Fruit fly (Drosophila melanogaster) whole organism, embryonic: ENCODE results near the gene Uba4.

Experiments
- CG10147 ChIP-seq: fragments of 200-800 bp; sonication (Bioruptor generic); optimal IDR thresholded peaks from 2 replicates; lab custom pipeline; 2019; ENCODE audit warnings: missing biosample characterization, mild to moderate bottlenecking, missing genetic modification characterization, moderate library complexity
- CG10209 ChIP-seq: fragments of 200-800 bp; sonication (Bioruptor generic); optimal IDR thresholded peaks from 3 replicates; lab custom pipeline; 2017; ENCODE audit warnings: missing biosample characterization, mild to moderate bottlenecking, missing genetic modification characterization, missing genetic modification reagents
- CG11696 ChIP-seq: fragments of 200-800 bp; sonication (Bioruptor generic); IDR thresholded peaks from 2 replicates; pipeline ENCODE4 v1.3.6; 2022; ENCODE audit warnings: missing biosample characterization, missing genetic modification characterization
- CG17186 ChIP-seq: fragments of 200-800 bp; sonication (Bioruptor generic); optimal IDR thresholded peaks from 3 replicates; lab custom pipeline; 2017; ENCODE audit warnings: missing biosample characterization, missing genetic modification reagents, missing genetic modification characterization
- CG17612 ChIP-seq: fragments of 200-800 bp; sonication (Bioruptor generic); IDR thresholded peaks from 2 replicates; pipeline ENCODE4 v1.3.6; 2022; ENCODE audit warnings: missing biosample characterization, missing genetic modification characterization
- CG2116 ChIP-seq: fragments of 200-800 bp; sonication (Bioruptor generic); optimal IDR thresholded peaks from 3 replicates; lab custom pipeline; 2018; ENCODE audit warnings: missing biosample characterization, mild to moderate bottlenecking, missing genetic modification characterization
- CG2120 ChIP-seq: fragments of 200-800 bp; sonication (Bioruptor generic); optimal IDR thresholded peaks from 3 replicates; lab custom pipeline; 2016; ENCODE audit warnings: missing biosample characterization, missing genetic modification characterization
- CG33213 ChIP-seq: fragments of 200-800 bp; sonication (Bioruptor generic); optimal IDR thresholded peaks from 3 replicates; lab custom pipeline; 2016; ENCODE audit warnings: missing biosample characterization, missing genetic modification characterization
- CG4328 ChIP-seq: fragments of 200-800 bp; sonication (Bioruptor generic); optimal IDR thresholded peaks from 3 replicates; lab custom pipeline; 2017; ENCODE audit warnings: missing biosample characterization, missing genetic modification reagents, missing genetic modification characterization
- CG4707 ChIP-seq: fragments of 200-800 bp; sonication (Bioruptor generic); optimal IDR thresholded peaks from 2 replicates; lab custom pipeline; 2018; ENCODE audit warnings: missing biosample characterization, mild to moderate bottlenecking, missing genetic modification characterization, moderate library complexity
- CG7839 ChIP-seq: fragments of 200-800 bp; sonication (Bioruptor generic); optimal IDR thresholded peaks from 3 replicates; lab custom pipeline; 2018; ENCODE audit warnings: missing biosample characterization, mild to moderate bottlenecking, missing genetic modification characterization, moderate library complexity
- CG8089 ChIP-seq: fragments of 200-800 bp; sonication (Bioruptor generic); optimal IDR thresholded peaks from 3 replicates; lab custom pipeline; 2016; ENCODE audit warnings: missing biosample characterization, missing genetic modification characterization
- CG9817 ChIP-seq: fragments of 200-800 bp; sonication (Bioruptor generic); optimal IDR thresholded peaks from 2 replicates; lab custom pipeline; 2018; ENCODE audit warnings: missing biosample characterization, mild to moderate bottlenecking, missing genetic modification characterization, moderate library complexity
- CTCF ChIP-seq: fragments of 200-800 bp; sonication (Bioruptor generic); optimal IDR thresholded peaks from 2 replicates; lab custom pipeline; 2017; ENCODE audit warnings: missing biosample characterization, mild to moderate bottlenecking, missing genetic modification characterization, moderate library complexity
- D ChIP-seq, 2 experiments: fragments of 200-800 bp in 1 of 2; fragments of >200 bp in 1 of 2; sonication (Bioruptor generic) in 1 of 2; optimal IDR thresholded peaks; 2 replicates in 1 of 2; 3 replicates in 1 of 2; lab custom pipeline; 2017; ENCODE audit warnings: mild to moderate bottlenecking in 1 of 2, missing biosample characterization in 1 of 2, missing genetic modification characterization in 1 of 2, missing genetic modification reagents in 1 of 2
- E2f1 ChIP-seq: fragments of 200-800 bp; sonication (Bioruptor generic); IDR thresholded peaks from 2 replicates; pipeline ENCODE4 v1.3.6; 2022; ENCODE audit warnings: missing biosample characterization, missing genetic modification characterization
- Fer1 ChIP-seq: fragments of 200-800 bp; sonication (Bioruptor generic); optimal IDR thresholded peaks from 2 replicates; lab custom pipeline; 2017; ENCODE audit warnings: missing biosample characterization, mild to moderate bottlenecking, missing genetic modification characterization
- Fer3 ChIP-seq: fragments of 200-800 bp; sonication (Bioruptor generic); optimal IDR thresholded peaks from 2 replicates; lab custom pipeline; 2018; ENCODE audit warnings: missing biosample characterization, mild to moderate bottlenecking, missing genetic modification characterization, moderate library complexity
- GATAe ChIP-seq: fragments of 200-800 bp; sonication (Bioruptor generic); conservative IDR thresholded peaks from 2 replicates; pipeline ENCODE4 v1.3.6; 2022; ENCODE audit warnings: missing biosample characterization, missing genetic modification characterization
- HLH54F ChIP-seq: fragments of 200-800 bp; sonication (Bioruptor generic); optimal IDR thresholded peaks from 3 replicates; lab custom pipeline; 2016; ENCODE audit warnings: missing biosample characterization, missing genetic modification characterization
- HmgD ChIP-seq: fragments of 200-800 bp; sonication (Bioruptor generic); optimal IDR thresholded peaks from 3 replicates; lab custom pipeline; 2016; ENCODE audit warnings: missing biosample characterization, missing genetic modification characterization
- Lpt ChIP-seq: fragments of >200 bp; optimal IDR thresholded peaks from 2 replicates; lab custom pipeline; 2018; ENCODE audit warnings: missing biosample characterization, missing genetic modification characterization
- Mes4 ChIP-seq: fragments of 200-800 bp; sonication (Bioruptor generic); optimal IDR thresholded peaks from 2 replicates; lab custom pipeline; 2016; ENCODE audit warnings: missing biosample characterization, missing genetic modification characterization
- Myb ChIP-seq: fragments of 200-800 bp; sonication (Bioruptor generic); optimal IDR thresholded peaks from 2 replicates; lab custom pipeline; 2016; ENCODE audit warnings: missing biosample characterization, missing genetic modification characterization
- NK7.1 ChIP-seq: fragments of 200-800 bp; sonication (Bioruptor generic); optimal IDR thresholded peaks from 3 replicates; lab custom pipeline; 2016; ENCODE audit warnings: missing biosample characterization, missing genetic modification characterization
- Ravus ChIP-seq: fragments of 200-800 bp; sonication (Bioruptor generic); IDR thresholded peaks from 2 replicates; pipeline ENCODE4 v1.3.6; 2022; ENCODE audit warnings: missing biosample characterization, missing genetic modification characterization
- Scr ChIP-seq: fragments of 200-800 bp; sonication (Bioruptor generic); IDR thresholded peaks from 2 replicates; pipeline ENCODE4 v1.3.6; 2022; ENCODE audit warnings: missing biosample characterization, missing genetic modification characterization; ENCODE audit not compliant: partially characterized antibody
- Ssrp ChIP-seq: fragments of 200-800 bp; sonication (Bioruptor generic); optimal IDR thresholded peaks from 2 replicates; lab custom pipeline; 2018; ENCODE audit warnings: missing biosample characterization, mild to moderate bottlenecking, missing genetic modification characterization, moderate library complexity
- Stat92E ChIP-seq, 3 experiments: fragments of >200 bp in 2 of 3; fragments of 200-800 bp in 1 of 3; sonication (Bioruptor generic) in 1 of 3; optimal IDR thresholded peaks; 2 replicates each; lab custom pipeline; 2017 to 2019; ENCODE audit warnings: missing biosample characterization in 3 of 3, missing genetic modification characterization in 3 of 3, mild to moderate bottlenecking in 1 of 3, moderate library complexity in 1 of 3
- ap ChIP-seq: fragments of 200-800 bp; sonication (Bioruptor generic); IDR thresholded peaks from 2 replicates; pipeline ENCODE4 v1.3.6; 2022; ENCODE audit warnings: missing biosample characterization, missing genetic modification characterization
- ash1 ChIP-seq: fragments of 200-800 bp; sonication (Bioruptor generic); optimal IDR thresholded peaks from 2 replicates; lab custom pipeline; 2018; ENCODE audit warnings: missing biosample characterization, mild to moderate bottlenecking, missing genetic modification characterization
- ems ChIP-seq: fragments of 200-800 bp; sonication (Bioruptor generic); optimal IDR thresholded peaks from 3 replicates; lab custom pipeline; 2016; ENCODE audit warnings: missing biosample characterization, missing genetic modification characterization
- gcm ChIP-seq: fragments of 200-800 bp; sonication (Bioruptor generic); optimal IDR thresholded peaks from 2 replicates; lab custom pipeline; 2019; ENCODE audit warnings: missing biosample characterization, mild to moderate bottlenecking, missing genetic modification characterization, moderate library complexity
- jing ChIP-seq: fragments of 200-800 bp; sonication (Bioruptor generic); optimal IDR thresholded peaks from 2 replicates; lab custom pipeline; 2018; ENCODE audit warnings: missing biosample characterization, mild to moderate bottlenecking, missing genetic modification characterization
- jumu ChIP-seq: fragments of 200-800 bp; sonication (Bioruptor generic); optimal IDR thresholded peaks from 3 replicates; lab custom pipeline; 2016; ENCODE audit warnings: missing biosample characterization, missing genetic modification characterization
- klu ChIP-seq: fragments of 200-800 bp; sonication (Bioruptor generic); IDR thresholded peaks from 2 replicates; pipeline ENCODE4 v1.3.6; 2022; ENCODE audit warnings: missing biosample characterization, missing genetic modification characterization
- lola ChIP-seq, 3 experiments: fragments of >200 bp in 2 of 3; fragments of 200-800 bp in 1 of 3; sonication (Bioruptor generic) in 1 of 3; optimal IDR thresholded peaks; 2 replicates each; lab custom pipeline; 2017 to 2019; ENCODE audit warnings: missing biosample characterization in 3 of 3, missing genetic modification characterization in 3 of 3, mild to moderate bottlenecking in 1 of 3, moderate library complexity in 1 of 3
- luna ChIP-seq: fragments of 200-800 bp; sonication (Bioruptor generic); optimal IDR thresholded peaks from 2 replicates; lab custom pipeline; 2016; ENCODE audit warnings: missing biosample characterization, missing genetic modification characterization
- nau ChIP-seq: fragments of 200-800 bp; sonication (Bioruptor generic); optimal IDR thresholded peaks from 3 replicates; lab custom pipeline; 2017; ENCODE audit warnings: missing biosample characterization, mild to moderate bottlenecking, missing genetic modification characterization, missing genetic modification reagents
- otp ChIP-seq: fragments of 200-800 bp; sonication (Bioruptor generic); IDR thresholded peaks from 3 replicates; pipeline ENCODE4, ENCODE4 v1.3.6; 2022; ENCODE audit warnings: missing biosample characterization, missing genetic modification characterization
- rib ChIP-seq: fragments of 200-800 bp; sonication (Bioruptor generic); IDR thresholded peaks from 2 replicates; pipeline ENCODE4 v1.3.6; 2022; ENCODE audit warnings: missing biosample characterization, missing genetic modification characterization
- row ChIP-seq: fragments of 200-800 bp; sonication (Bioruptor generic); IDR thresholded peaks from 3 replicates; pipeline ENCODE4 v1.3.6; 2022; ENCODE audit warnings: missing biosample characterization, missing genetic modification characterization
- sc ChIP-seq, 3 experiments: fragments of >200 bp in 2 of 3; fragments of 200-800 bp in 1 of 3; sonication (Bioruptor generic) in 1 of 3; optimal IDR thresholded peaks; 2 replicates in 2 of 3; 3 replicates in 1 of 3; lab custom pipeline; 2017; ENCODE audit warnings: mild to moderate bottlenecking in 1 of 3, missing biosample characterization in 1 of 3, missing genetic modification characterization in 1 of 3, missing genetic modification reagents in 1 of 3
- sd ChIP-seq: fragments of 200-800 bp; sonication (Bioruptor generic); optimal IDR thresholded peaks from 3 replicates; lab custom pipeline; 2018; ENCODE audit warnings: missing biosample characterization, mild to moderate bottlenecking, missing genetic modification characterization, moderate library complexity
- sens-2 ChIP-seq: fragments of 200-800 bp; sonication (Bioruptor generic); IDR thresholded peaks from 2 replicates; pipeline ENCODE4 v1.3.6; 2022; ENCODE audit warnings: missing biosample characterization, missing genetic modification characterization
- trh ChIP-seq: fragments of 200-800 bp; sonication (Bioruptor generic); optimal IDR thresholded peaks from 2 replicates; lab custom pipeline; 2016; ENCODE audit warnings: missing biosample characterization, missing genetic modification characterization
- zen2 ChIP-seq: fragments of 200-800 bp; sonication (Bioruptor generic); IDR thresholded peaks from 3 replicates; pipeline ENCODE4 v1.3.6; 2022; ENCODE audit warnings: missing biosample characterization, missing genetic modification characterization; ENCODE audit not compliant: partially characterized antibody
- zf30C ChIP-seq: fragments of 200-800 bp; sonication (Bioruptor generic); optimal IDR thresholded peaks from 3 replicates; lab custom pipeline; 2018; ENCODE audit warnings: missing biosample characterization, mild to moderate bottlenecking, missing genetic modification characterization

The Uba4 gene

DNA sequence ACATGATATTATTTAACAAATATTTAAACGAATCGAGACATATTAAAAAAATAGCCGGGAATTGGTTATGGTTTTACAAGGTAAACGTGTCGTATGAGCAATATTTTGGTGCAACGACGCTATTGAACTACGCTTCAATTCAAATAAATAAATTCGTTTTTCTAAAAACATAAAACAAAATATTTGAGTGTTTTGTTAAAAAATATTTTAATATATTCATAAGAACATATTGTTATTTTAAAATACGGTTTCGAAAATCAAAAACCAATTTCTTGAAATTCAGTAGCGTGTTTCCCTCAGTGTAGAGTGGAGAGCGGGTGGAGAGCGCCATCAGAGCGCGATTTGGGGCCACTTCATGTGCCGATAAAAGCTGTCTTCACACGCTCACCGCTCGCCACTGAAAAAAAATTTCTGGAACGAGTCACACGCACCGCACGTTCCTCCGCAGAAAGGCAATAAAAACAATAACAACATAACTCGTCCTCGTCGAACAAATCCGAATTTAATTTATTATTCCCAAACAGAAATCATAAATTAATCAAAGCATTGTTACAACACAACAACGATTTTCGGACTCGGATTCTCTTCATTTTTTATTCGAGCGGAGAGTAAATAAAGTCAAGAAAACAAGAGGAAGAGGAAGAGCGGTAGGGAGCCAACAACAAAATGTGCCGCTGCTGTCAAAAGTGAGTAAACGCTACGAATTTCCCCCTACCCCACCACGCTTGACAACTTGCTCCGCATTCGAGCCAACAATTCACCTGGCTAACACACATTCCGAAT, 18.4 kb downstream of the Uba4 start (continued):
- TF ChIP-seq CG17612 (peak; percentile 9; the same call in 1 of the 2 replicates), Scr (no peak), Fer3 (tag; lab: Kevin White, UChicago) (peak; percentile 85), Lpt (GFP tag; lab: Kevin White, UChicago) (no peak), HLH54F (peak; percentile 51), otp (GFP tag; lab: Robert Waterston, UW) (0 out of 3 replicates have a peak, but pooled peaks have one; percentile 26), jumu (GFP tag; lab: Kevin White, UChicago) (peak; percentile 19), CG10209 (GFP tag; lab: Kevin White, UChicago) (peak; percentile 95), sens-2 (GFP tag; lab: Robert Waterston, UW) (0 out of 2 replicates have a peak, but pooled peaks have one; percentile 9), Stat92E (GFP tag; optimal IDR thresholded peaks at IDR 0.05; lab: Kevin White, UChicago) (peak in 1 of 3 experiments; percentile 51), CG2116 (GFP tag; lab: Kevin White, UChicago) (peak; percentile 61), Mes4 (GFP tag; lab: Kevin White, UChicago) (peak; percentile 27), trh (peak; percentile 85), CG17186 (GFP tag; lab: Kevin White, UChicago) (peak; percentile 3), CG2120 (GFP tag; lab: Kevin White, UChicago) (peak; percentile 57), jing (GFP tag; lab: Kevin White, UChicago) (peak; percentile 63), zf30C (GFP tag; lab: Kevin White, UChicago) (peak; percentile 80), luna (GFP tag; lab: Kevin White, UChicago) (no peak), NK7.1 (GFP tag; lab: Kevin White, UChicago) (peak; percentile 35), CG33213 (no peak), GATAe (GFP tag; lab: Robert Waterston, UW) (peak; percentile 57), Ssrp (tag; lab: Kevin White, UChicago) (peak; percentile 95), Ravus (GFP tag; lab: Robert Waterston, UW) (peak; percentile 30), CTCF (peak; percentile 52), CG7839 (tag; lab: Kevin White, UChicago) (peak; percentile 95), lola (GFP tag; optimal IDR thresholded peaks at IDR 0.05; lab: Kevin White, UChicago) (peak in 1 of 3 experiments; percentile 96), Myb (GFP tag; lab: Kevin White, UChicago) (peak; percentile 14), CG11696 (GFP tag; lab: Robert Waterston, UW) (peak; percentile 49; the same call in 1 of the 2 replicates), CG4328 (GFP tag; lab: Kevin White, UChicago) (peak; percentile 90), D (optimal IDR thresholded peaks at IDR 0.05; lab: Kevin White, UChicago) (no peak), D (GFP tag; optimal IDR thresholded peaks at IDR 0.05; lab: Kevin White, UChicago) (peak; percentile 94), rib (GFP tag; lab: Robert Waterston, UW) (no peak), zen2 (GFP tag; lab: Robert Waterston, UW) (no peak), ems (peak; percentile 33), sc (optimal IDR thresholded peaks at IDR 0.05; lab: Kevin White, UChicago) (no peak), sc (GFP tag; optimal IDR thresholded peaks at IDR 0.05; lab: Kevin White, UChicago) (peak; percentile 93), nau (GFP tag; lab: Kevin White, UChicago) (peak; percentile 9), CG4707 (GFP tag; lab: Kevin White, UChicago) (peak; percentile 7), E2f1 (GFP tag; lab: Robert Waterston, UW) (peak; percentile 84), gcm (peak; percentile 91), CG10147 (GFP tag; lab: Kevin White, UChicago) (peak; percentile 92), Fer1 (GFP tag; lab: Kevin White, UChicago) (peak; percentile 87), klu (GFP tag; lab: Robert Waterston, UW) (peak; percentile 84; the same call in 1 of the 2 replicates), CG8089 (GFP tag; lab: Kevin White, UChicago) (no peak), HmgD (no peak), CG9817 (tag; lab: Kevin White, UChicago) (peak; percentile 75), ash1 (GFP tag; lab: Kevin White, UChicago) (no peak), ap (GFP tag; lab: Robert Waterston, UW) (peak; percentile 56; the same call in 1 of the 2 replicates), row (peak; percentile 92), sd (no peak)
